Worm (Caenorhabditis elegans): Measurements from ENCODE around the gene Y38F1A.7.

- TF ChIP-seq him-1 (tag; optimal IDR thresholded peaks at IDR 0.05) (no peak), W03F9.2 (tag; optimal IDR thresholded peaks at IDR 0.05) (no peak), dao-5 (tag; optimal IDR thresholded peaks at IDR 0.05) (no peak)
Observed at ce11 chrII:13000753-13001152, 3.1 kb upstream of the Y38F1A.7 start, which contains the start of gene Y38F1A.8.
